Fruit fly (Drosophila melanogaster) whole organism, embryonic: ENCODE data around the gene CG43072.

Experiments
- Abd-B ChIP-seq: fragments of 200-800 bp; sonication (Bioruptor generic); optimal IDR thresholded peaks from 2 replicates; lab custom pipeline; 2018; ENCODE audit warnings: missing biosample characterization, mild to moderate bottlenecking, missing genetic modification characterization, moderate library complexity
- CG10274 ChIP-seq: fragments of 200-800 bp; sonication (Bioruptor generic); optimal IDR thresholded peaks from 3 replicates; lab custom pipeline; 2017; ENCODE audit warnings: missing biosample characterization, mild to moderate bottlenecking, missing genetic modification characterization
- CG10321 ChIP-seq: fragments of 200-800 bp; sonication (Bioruptor generic); IDR thresholded peaks from 2 replicates; pipeline ENCODE4 v1.3.6; 2022; ENCODE audit warnings: missing biosample characterization, missing genetic modification characterization
- CG10979 ChIP-seq: fragments of 200-800 bp; sonication (Bioruptor generic); optimal IDR thresholded peaks from 2 replicates; lab custom pipeline; 2018; ENCODE audit warnings: missing biosample characterization, mild to moderate bottlenecking, missing genetic modification characterization, moderate library complexity
- CG12104 ChIP-seq: fragments of 200-800 bp; sonication (Bioruptor generic); optimal IDR thresholded peaks from 3 replicates; lab custom pipeline; 2016; ENCODE audit warnings: missing biosample characterization, missing genetic modification characterization
- CG13624 ChIP-seq: fragments of 200-800 bp; sonication (Bioruptor generic); optimal IDR thresholded peaks from 2 replicates; lab custom pipeline; 2016; ENCODE audit warnings: missing biosample characterization, missing genetic modification characterization
- CG13775 ChIP-seq: fragments of 200-800 bp; sonication (Bioruptor generic); optimal IDR thresholded peaks from 3 replicates; lab custom pipeline; 2017; ENCODE audit warnings: missing biosample characterization, mild to moderate bottlenecking, missing genetic modification characterization
- CG15479 ChIP-seq: fragments of 200-800 bp; sonication (Bioruptor generic); optimal IDR thresholded peaks from 3 replicates; lab custom pipeline; 2019; ENCODE audit warnings: missing biosample characterization, mild to moderate bottlenecking, missing genetic modification characterization, moderate library complexity
- CG16815 ChIP-seq: fragments of 200-800 bp; sonication (Bioruptor generic); optimal IDR thresholded peaks from 3 replicates; lab custom pipeline; 2017; ENCODE audit warnings: missing biosample characterization, mild to moderate bottlenecking, missing genetic modification characterization
- CG18619 ChIP-seq: fragments of 200-800 bp; sonication (Bioruptor generic); optimal IDR thresholded peaks from 3 replicates; lab custom pipeline; 2017; ENCODE audit warnings: missing biosample characterization, mild to moderate bottlenecking, missing genetic modification characterization
- CG2116 ChIP-seq: fragments of 200-800 bp; sonication (Bioruptor generic); optimal IDR thresholded peaks from 3 replicates; lab custom pipeline; 2018; ENCODE audit warnings: missing biosample characterization, mild to moderate bottlenecking, missing genetic modification characterization
- CG2712 ChIP-seq: fragments of 200-800 bp; optimal IDR thresholded peaks from 3 replicates; lab custom pipeline; 2019; ENCODE audit warnings: missing biosample characterization, mild to moderate bottlenecking, missing genetic modification characterization, moderate library complexity
- CG30431 ChIP-seq: fragments of 200-800 bp; sonication (Bioruptor generic); optimal IDR thresholded peaks from 2 replicates; lab custom pipeline; 2017; ENCODE audit warnings: missing biosample characterization, missing genetic modification characterization
- CG31441 ChIP-seq: fragments of 200-800 bp; sonication (Bioruptor generic); IDR thresholded peaks from 2 replicates; pipeline ENCODE4 v1.3.6; 2022; ENCODE audit warnings: missing biosample characterization, missing genetic modification characterization
- CG3281 ChIP-seq: fragments of 200-800 bp; sonication (Bioruptor generic); optimal IDR thresholded peaks from 3 replicates; lab custom pipeline; 2017; ENCODE audit warnings: missing biosample characterization, mild to moderate bottlenecking, missing genetic modification characterization
- CG3726 ChIP-seq: fragments of 200-800 bp; sonication (Bioruptor generic); IDR thresholded peaks from 3 replicates; pipeline ENCODE4, ENCODE4 v1.3.6; 2022; ENCODE audit warnings: missing biosample characterization, missing genetic modification characterization
- CG4360 ChIP-seq: fragments of 200-800 bp; sonication (Bioruptor generic); IDR thresholded peaks from 2 replicates; pipeline ENCODE4 v1.3.6; 2022; ENCODE audit warnings: missing biosample characterization, missing genetic modification characterization
- CG4707 ChIP-seq: fragments of 200-800 bp; sonication (Bioruptor generic); optimal IDR thresholded peaks from 2 replicates; lab custom pipeline; 2018; ENCODE audit warnings: missing biosample characterization, mild to moderate bottlenecking, missing genetic modification characterization, moderate library complexity
- CG6689 ChIP-seq: fragments of 200-800 bp; sonication (Bioruptor generic); IDR thresholded peaks from 2 replicates; pipeline ENCODE4 v1.3.6; 2022; ENCODE audit warnings: missing biosample characterization, missing genetic modification characterization
- CG8290 ChIP-seq, 3 experiments: fragments of 200-800 bp; sonication (Bioruptor generic); optimal IDR thresholded peaks; 2 replicates each; lab custom pipeline; 2016 to 2019; ENCODE audit warnings: missing biosample characterization in 3 of 3, missing genetic modification characterization in 3 of 3, mild to moderate bottlenecking in 2 of 3, moderate library complexity in 1 of 3
- Chrac-16 ChIP-seq: fragments of 200-800 bp; sonication (Bioruptor generic); optimal IDR thresholded peaks from 3 replicates; lab custom pipeline; 2016; ENCODE audit warnings: missing biosample characterization, missing genetic modification characterization
- Ets65A ChIP-seq: fragments of 200-800 bp; sonication (Bioruptor generic); peaks from one replicate; lab custom pipeline; 2016; ENCODE audit warnings: missing biosample characterization, missing genetic modification characterization
- H15 ChIP-seq: fragments of 200-800 bp; sonication (Bioruptor generic); IDR thresholded peaks from 3 replicates; pipeline ENCODE4 v1.3.6; 2022; ENCODE audit warnings: missing biosample characterization, missing genetic modification characterization
- Hr3 ChIP-seq: fragments of 200-800 bp; sonication (Bioruptor generic); optimal IDR thresholded peaks from 3 replicates; lab custom pipeline; 2016; ENCODE audit warnings: missing biosample characterization, missing genetic modification characterization
- Lpt ChIP-seq: fragments of >200 bp; optimal IDR thresholded peaks from 2 replicates; lab custom pipeline; 2018; ENCODE audit warnings: missing biosample characterization, missing genetic modification characterization
- Nf-YA ChIP-seq: fragments of 200-800 bp; sonication (Bioruptor generic); IDR thresholded peaks from 2 replicates; pipeline ENCODE4 v1.3.6; 2022; ENCODE audit warnings: missing biosample characterization, missing genetic modification characterization
- Optix ChIP-seq: fragments of 200-800 bp; sonication (Bioruptor generic); IDR thresholded peaks from 3 replicates; pipeline ENCODE4 v1.3.6; 2022; ENCODE audit warnings: missing biosample characterization, missing genetic modification characterization
- Pdp1 ChIP-seq, 2 experiments: fragments of 200-800 bp; sonication (Bioruptor generic); optimal IDR thresholded peaks; 3 replicates each; lab custom pipeline; 2016; ENCODE audit warnings: missing biosample characterization in 2 of 2, missing genetic modification characterization in 2 of 2, mild to moderate bottlenecking in 1 of 2, moderate library complexity in 1 of 2
- Rx ChIP-seq: fragments of 200-800 bp; sonication (Bioruptor generic); IDR thresholded peaks from 2 replicates; pipeline ENCODE4 v1.3.6; 2022; ENCODE audit warnings: missing biosample characterization, missing genetic modification characterization
- Scr ChIP-seq: fragments of 200-800 bp; sonication (Bioruptor generic); IDR thresholded peaks from 2 replicates; pipeline ENCODE4 v1.3.6; 2022; ENCODE audit warnings: missing biosample characterization, missing genetic modification characterization; ENCODE audit not compliant: partially characterized antibody
- Sin3A ChIP-seq: fragments of >200 bp; optimal IDR thresholded peaks from 2 replicates; lab custom pipeline; 2018
- br ChIP-seq: fragments of >200 bp; optimal IDR thresholded peaks from 2 replicates; lab custom pipeline; 2017
- crol ChIP-seq: fragments of 200-800 bp; sonication (Bioruptor generic); IDR thresholded peaks from 2 replicates; pipeline ENCODE4 v1.3.6; 2022; ENCODE audit warnings: missing biosample characterization, missing genetic modification characterization
- dan ChIP-seq: fragments of 200-800 bp; sonication (Bioruptor generic); IDR thresholded peaks from 2 replicates; pipeline ENCODE4 v1.3.6; 2022; ENCODE audit warnings: missing biosample characterization, missing genetic modification characterization
- fd102C ChIP-seq: fragments of 200-800 bp; sonication (Bioruptor generic); optimal IDR thresholded peaks from 2 replicates; lab custom pipeline; 2018; ENCODE audit warnings: missing biosample characterization, mild to moderate bottlenecking, missing genetic modification characterization, moderate library complexity
- fd96Cb ChIP-seq: fragments of 200-800 bp; sonication (Bioruptor generic); optimal IDR thresholded peaks from 2 replicates; lab custom pipeline; 2018; ENCODE audit warnings: missing biosample characterization, mild to moderate bottlenecking, missing genetic modification characterization, moderate library complexity
- grn ChIP-seq: fragments of 200-800 bp; sonication (Bioruptor generic); optimal IDR thresholded peaks from 3 replicates; lab custom pipeline; 2017; ENCODE audit warnings: missing biosample characterization, missing genetic modification characterization
- gt ChIP-seq: fragments of 200-800 bp; sonication (Bioruptor generic); IDR thresholded peaks from 2 replicates; pipeline ENCODE4 v1.3.6; 2022; ENCODE audit warnings: missing biosample characterization, missing genetic modification characterization
- lola ChIP-seq, 3 experiments: fragments of >200 bp in 2 of 3; fragments of 200-800 bp in 1 of 3; sonication (Bioruptor generic) in 1 of 3; optimal IDR thresholded peaks; 2 replicates each; lab custom pipeline; 2017 to 2019; ENCODE audit warnings: missing biosample characterization in 3 of 3, missing genetic modification characterization in 3 of 3, mild to moderate bottlenecking in 1 of 3, moderate library complexity in 1 of 3
- mld ChIP-seq: fragments of 200-800 bp; sonication (Bioruptor generic); IDR thresholded peaks from 3 replicates; pipeline ENCODE4 v1.3.6; 2022; ENCODE audit warnings: missing biosample characterization, missing genetic modification characterization; ENCODE audit not compliant: partially characterized antibody
- nerfin-1 ChIP-seq: fragments of 200-800 bp; sonication (Bioruptor generic); optimal IDR thresholded peaks from 3 replicates; lab custom pipeline; 2019; ENCODE audit warnings: missing biosample characterization, mild to moderate bottlenecking, missing genetic modification characterization, moderate library complexity
- odd ChIP-seq: fragments of 200-800 bp; sonication (Bioruptor generic); optimal IDR thresholded peaks from 2 replicates; lab custom pipeline; 2017; ENCODE audit warnings: missing biosample characterization, mild to moderate bottlenecking, missing genetic modification characterization
- pb ChIP-seq: fragments of 200-800 bp; sonication (Bioruptor generic); optimal IDR thresholded peaks from 3 replicates; lab custom pipeline; 2016; ENCODE audit warnings: missing biosample characterization, missing genetic modification characterization
- prd ChIP-seq, 3 experiments: fragments of >200 bp in 2 of 3; fragments of 200-800 bp in 1 of 3; sonication (Bioruptor generic) in 1 of 3; optimal IDR thresholded peaks in 2 of 3; IDR thresholded peaks in 1 of 3; 2 replicates in 2 of 3; 3 replicates in 1 of 3; pipeline versions ENCODE4 v1.3.6 to Lab custom; 2017 to 2022; ENCODE audit warnings: missing biosample characterization in 1 of 3, missing genetic modification characterization in 1 of 3
- pros ChIP-seq: fragments of 200-800 bp; sonication (Bioruptor generic); optimal IDR thresholded peaks from 3 replicates; lab custom pipeline; 2019; ENCODE audit warnings: missing biosample characterization, mild to moderate bottlenecking, missing genetic modification characterization, moderate library complexity
- ranshi ChIP-seq: fragments of 200-800 bp; sonication (Bioruptor generic); IDR thresholded peaks from 2 replicates; pipeline ENCODE4 v1.3.6; 2022; ENCODE audit warnings: missing biosample characterization, missing genetic modification characterization
- sob ChIP-seq: fragments of 200-800 bp; sonication (Bioruptor generic); IDR thresholded peaks from 2 replicates; pipeline ENCODE4 v1.3.6; 2022; ENCODE audit warnings: missing biosample characterization, missing genetic modification characterization
- sqz ChIP-seq: fragments of 200-800 bp; sonication (Bioruptor generic); optimal IDR thresholded peaks from 3 replicates; lab custom pipeline; 2018; ENCODE audit warnings: missing biosample characterization, mild to moderate bottlenecking, missing genetic modification characterization
- trem ChIP-seq: fragments of 200-800 bp; optimal IDR thresholded peaks from 3 replicates; lab custom pipeline; 2019; ENCODE audit warnings: missing biosample characterization, mild to moderate bottlenecking, missing genetic modification characterization, moderate library complexity
- tup ChIP-seq: fragments of 200-800 bp; sonication (Bioruptor generic); optimal IDR thresholded peaks from 2 replicates; lab custom pipeline; 2016; ENCODE audit warnings: missing biosample characterization, mild to moderate bottlenecking, missing genetic modification characterization, moderate library complexity
- zfh2 ChIP-seq: fragments of 200-800 bp; sonication (Bioruptor generic); optimal IDR thresholded peaks from 2 replicates; lab custom pipeline; 2016; ENCODE audit warnings: missing biosample characterization, missing genetic modification characterization

The CG43072 gene

dm6 chr3L:21047037-21047436 is 18.6 kb upstream of the CG43072 start:
- TF ChIP-seq CG10321 (GFP tag; lab: Robert Waterston, UW) = no peak
- no peak for TF ChIP-seq sqz
- TF ChIP-seq CG8290 (GFP tag; optimal IDR thresholded peaks at IDR 0.05; lab: Kevin White, UChicago) = peak; percentile 12
- TF ChIP-seq CG8290 (tag; optimal IDR thresholded peaks at IDR 0.05; lab: Kevin White, UChicago) = no peak
- TF ChIP-seq dan = no peak
- TF ChIP-seq CG18619 (GFP tag; lab: Kevin White, UChicago) = no peak
- TF ChIP-seq CG3281 (GFP tag; lab: Kevin White, UChicago) = peak; percentile 29
- no peak for TF ChIP-seq CG13624 (GFP tag; lab: Kevin White, UChicago)
- TF ChIP-seq sob (GFP tag; lab: Robert Waterston, UW) = no peak; the same call in 1 of the 2 replicates
- no peak for TF ChIP-seq CG16815 (GFP tag; lab: Kevin White, UChicago)
- TF ChIP-seq nerfin-1 (tag; lab: Kevin White, UChicago) = no peak
- TF ChIP-seq CG2712 (tag; lab: Kevin White, UChicago) = peak; percentile 77
- no peak for TF ChIP-seq ranshi (GFP tag; lab: Robert Waterston, UW)
- peak; percentile 50 for TF ChIP-seq trem (tag; lab: Kevin White, UChicago)
- no peak for TF ChIP-seq Ets65A
- no peak for TF ChIP-seq Sin3A (lab: Kevin White, UChicago)
- no peak for TF ChIP-seq CG15479 (GFP tag; lab: Kevin White, UChicago)
- TF ChIP-seq Optix (GFP tag; lab: Robert Waterston, UW) = no peak
- 0 out of 2 replicates have a peak, but pooled peaks have one; percentile 11 for TF ChIP-seq CG6689
- no peak for TF ChIP-seq Rx
- no peak for TF ChIP-seq CG10274 (GFP tag; lab: Kevin White, UChicago)
- no peak for TF ChIP-seq prd (optimal IDR thresholded peaks at IDR 0.05; lab: Kevin White, UChicago)
- TF ChIP-seq prd (GFP tag; IDR thresholded peaks at IDR 0.05; lab: Robert Waterston, UW) = peak; percentile 44; the same call in 1 of the 3 replicates
- TF ChIP-seq Abd-B = no peak
- TF ChIP-seq tup (GFP tag; lab: Kevin White, UChicago) = peak; percentile 3
- TF ChIP-seq CG4707 (GFP tag; lab: Kevin White, UChicago) = peak; percentile 2
- peak; percentile 26; the same call in 1 of the 2 replicates for TF ChIP-seq CG4360
- no peak for TF ChIP-seq crol (GFP tag; lab: Robert Waterston, UW)
- TF ChIP-seq pb (GFP tag; lab: Kevin White, UChicago) = no peak
- no peak for TF ChIP-seq Hr3 (GFP tag; lab: Kevin White, UChicago)
- TF ChIP-seq Pdp1 (GFP tag; optimal IDR thresholded peaks at IDR 0.05; lab: Kevin White, UChicago) = no peak
- TF ChIP-seq CG10979 = peak; percentile 74
- TF ChIP-seq mld (GFP tag; lab: Robert Waterston, UW) = no peak
- no peak for TF ChIP-seq CG2116 (GFP tag; lab: Kevin White, UChicago)
- TF ChIP-seq CG3726 (GFP tag; lab: Robert Waterston, UW) = no peak
- peak; percentile 33 for TF ChIP-seq Chrac-16 (GFP tag; lab: Kevin White, UChicago)
- no peak for TF ChIP-seq fd102C (GFP tag; lab: Kevin White, UChicago)
- peak; percentile 50 for TF ChIP-seq CG13775 (GFP tag; lab: Kevin White, UChicago)
- TF ChIP-seq zfh2 = no peak
- TF ChIP-seq CG31441 (GFP tag; lab: Robert Waterston, UW) = peak; percentile 71
- no peak for TF ChIP-seq gt (GFP tag; lab: Robert Waterston, UW)
- no peak for TF ChIP-seq pros
- no peak for TF ChIP-seq br (lab: Kevin White, UChicago)
- peak; percentile 43 for TF ChIP-seq fd96Cb (tag; lab: Kevin White, UChicago)
- peak in 1 of 3 experiments; percentile 65 for TF ChIP-seq lola (GFP tag; optimal IDR thresholded peaks at IDR 0.05; lab: Kevin White, UChicago)
- TF ChIP-seq CG12104 (GFP tag; lab: Kevin White, UChicago) = no peak
- TF ChIP-seq CG30431 (GFP tag; lab: Kevin White, UChicago) = no peak
- TF ChIP-seq Scr (GFP tag; lab: Robert Waterston, UW) = no peak
- no peak for TF ChIP-seq odd (GFP tag; lab: Kevin White, UChicago)
- no peak for TF ChIP-seq H15
- no peak for TF ChIP-seq grn (GFP tag; lab: Kevin White, UChicago)
- TF ChIP-seq Nf-YA (GFP tag; lab: Robert Waterston, UW) = no peak
- no peak for TF ChIP-seq Lpt (GFP tag; lab: Kevin White, UChicago)
